Fruit fly (Drosophila melanogaster) whole organism, embryonic: ENCODE data around the gene CG15741.
A peak's percentile ranks its signal among the peaks of the same experiment; 100 is the strongest.

Experiments
- Ada2b ChIP-seq: fragments of 200-800 bp; sonication (Bioruptor generic); IDR thresholded peaks from 2 replicates; pipeline ENCODE4 v1.3.6; 2022; ENCODE audit warnings: missing biosample characterization, missing genetic modification characterization
- Awh ChIP-seq: fragments of 200-800 bp; sonication (Bioruptor generic); IDR thresholded peaks from 2 replicates; pipeline ENCODE4, ENCODE4 v1.3.6; 2022; ENCODE audit warnings: missing biosample characterization, missing genetic modification characterization
- CG10462 ChIP-seq: fragments of 200-800 bp; sonication (Bioruptor generic); optimal IDR thresholded peaks from 2 replicates; lab custom pipeline; 2016; ENCODE audit warnings: missing biosample characterization, missing genetic modification characterization
- CG10959 ChIP-seq: fragments of 200-800 bp; sonication (Bioruptor generic); IDR thresholded peaks from 2 replicates; pipeline ENCODE4 v1.3.6; 2022; ENCODE audit warnings: missing biosample characterization, missing genetic modification characterization
- CG11695 ChIP-seq: fragments of 200-800 bp; sonication (Bioruptor generic); IDR thresholded peaks from 3 replicates; pipeline ENCODE4 v1.3.6; 2022; ENCODE audit warnings: missing biosample characterization, missing genetic modification characterization
- CG12299 ChIP-seq: fragments of 200-800 bp; sonication (Bioruptor generic); optimal IDR thresholded peaks from 2 replicates; lab custom pipeline; 2018; ENCODE audit warnings: missing biosample characterization, mild to moderate bottlenecking, missing genetic modification characterization
- CG12744 ChIP-seq: fragments of 200-800 bp; sonication (Bioruptor generic); optimal IDR thresholded peaks from 2 replicates; lab custom pipeline; 2016; ENCODE audit warnings: missing biosample characterization, missing genetic modification characterization
- CG13894 ChIP-seq: fragments of 200-800 bp; sonication (Bioruptor generic); optimal IDR thresholded peaks from 3 replicates; lab custom pipeline; 2018; ENCODE audit warnings: missing biosample characterization, mild to moderate bottlenecking, missing genetic modification characterization, moderate library complexity
- CG14860 ChIP-seq: fragments of 200-800 bp; sonication (Bioruptor generic); IDR thresholded peaks from 3 replicates; pipeline ENCODE4 v1.3.6; 2022; ENCODE audit warnings: missing biosample characterization, missing genetic modification characterization; ENCODE audit not compliant: partially characterized antibody
- CG1603 ChIP-seq: fragments of 200-800 bp; sonication (Bioruptor generic); optimal IDR thresholded peaks from 2 replicates; lab custom pipeline; 2019; ENCODE audit warnings: missing biosample characterization, mild to moderate bottlenecking, missing genetic modification characterization, moderate library complexity
- CG17328 ChIP-seq: fragments of 200-800 bp; sonication (Bioruptor generic); IDR thresholded peaks from 2 replicates; pipeline ENCODE4 v1.3.6; 2022; ENCODE audit warnings: missing biosample characterization, missing genetic modification characterization
- CG43689 ChIP-seq: fragments of 200-800 bp; sonication (Bioruptor generic); IDR thresholded peaks from 2 replicates; pipeline ENCODE4 v1.3.6; 2022; ENCODE audit warnings: missing biosample characterization, missing genetic modification characterization
- CG4617 ChIP-seq: fragments of 200-800 bp; sonication (Bioruptor generic); optimal IDR thresholded peaks from 3 replicates; lab custom pipeline; 2016; ENCODE audit warnings: missing biosample characterization, missing genetic modification characterization, borderline replicate concordance
- CG4707 ChIP-seq: fragments of 200-800 bp; sonication (Bioruptor generic); optimal IDR thresholded peaks from 2 replicates; lab custom pipeline; 2018; ENCODE audit warnings: missing biosample characterization, mild to moderate bottlenecking, missing genetic modification characterization, moderate library complexity
- CG5245 ChIP-seq: fragments of 200-800 bp; sonication (Bioruptor generic); optimal IDR thresholded peaks from 3 replicates; lab custom pipeline; 2016; ENCODE audit warnings: missing biosample characterization, missing genetic modification characterization
- CG6791 ChIP-seq: fragments of 200-800 bp; sonication (Bioruptor generic); IDR thresholded peaks from 3 replicates; pipeline ENCODE4 v1.3.6; 2022; ENCODE audit warnings: missing biosample characterization, missing genetic modification characterization; ENCODE audit not compliant: partially characterized antibody
- CG8388 ChIP-seq: fragments of 200-800 bp; sonication (Bioruptor generic); optimal IDR thresholded peaks from 2 replicates; lab custom pipeline; 2019; ENCODE audit warnings: missing biosample characterization, mild to moderate bottlenecking, missing genetic modification characterization, moderate library complexity
- CG8478 ChIP-seq: fragments of >200 bp; optimal IDR thresholded peaks from 2 replicates; lab custom pipeline; 2018
- CG8944 ChIP-seq: fragments of 200-800 bp; sonication (Bioruptor generic); optimal IDR thresholded peaks from 3 replicates; lab custom pipeline; 2016; ENCODE audit warnings: missing biosample characterization, missing genetic modification characterization
- CrebB ChIP-seq: fragments of 200-800 bp; sonication (Bioruptor generic); optimal IDR thresholded peaks from 3 replicates; lab custom pipeline; 2018; ENCODE audit warnings: missing biosample characterization, mild to moderate bottlenecking, missing genetic modification characterization
- Dad ChIP-seq: fragments of 200-800 bp; sonication (Bioruptor generic); optimal IDR thresholded peaks from 3 replicates; lab custom pipeline; 2016; ENCODE audit warnings: missing biosample characterization, missing genetic modification characterization
- H2.0 ChIP-seq: fragments of 200-800 bp; sonication (Bioruptor generic); IDR thresholded peaks from 2 replicates; pipeline ENCODE4 v1.3.6; 2022; ENCODE audit warnings: missing biosample characterization, missing genetic modification characterization
- Mes4 ChIP-seq: fragments of 200-800 bp; sonication (Bioruptor generic); optimal IDR thresholded peaks from 2 replicates; lab custom pipeline; 2016; ENCODE audit warnings: missing biosample characterization, missing genetic modification characterization
- Pdp1 ChIP-seq, 2 experiments: fragments of 200-800 bp; sonication (Bioruptor generic); optimal IDR thresholded peaks; 3 replicates each; lab custom pipeline; 2016; ENCODE audit warnings: missing biosample characterization in 2 of 2, missing genetic modification characterization in 2 of 2, mild to moderate bottlenecking in 1 of 2, moderate library complexity in 1 of 2
- Ptx1 ChIP-seq: fragments of 200-800 bp; sonication (Bioruptor generic); IDR thresholded peaks from 2 replicates; pipeline ENCODE4 v1.3.6; 2022; ENCODE audit warnings: missing biosample characterization, missing genetic modification characterization
- Sry-δ ChIP-seq: fragments of 200-800 bp; sonication (Bioruptor generic); optimal IDR thresholded peaks from 2 replicates; lab custom pipeline; 2016; ENCODE audit warnings: missing biosample characterization, missing genetic modification characterization
- Xbp1 ChIP-seq: fragments of 200-800 bp; sonication (Bioruptor generic); optimal IDR thresholded peaks from 3 replicates; lab custom pipeline; 2016; ENCODE audit warnings: missing biosample characterization, mild to moderate bottlenecking, missing genetic modification characterization
- da ChIP-seq: fragments of 200-800 bp; sonication (Bioruptor generic); optimal IDR thresholded peaks from 2 replicates; lab custom pipeline; 2016; ENCODE audit warnings: missing biosample characterization, missing genetic modification characterization
- dysf ChIP-seq: fragments of 200-800 bp; sonication (Bioruptor generic); IDR thresholded peaks from 3 replicates; pipeline ENCODE4 v1.3.6; 2022; ENCODE audit warnings: missing biosample characterization, missing genetic modification characterization
- emc ChIP-seq: fragments of 200-800 bp; sonication (Bioruptor generic); optimal IDR thresholded peaks from 2 replicates; lab custom pipeline; 2016; ENCODE audit warnings: missing biosample characterization, missing genetic modification characterization
- gcm2 ChIP-seq: fragments of 200-800 bp; sonication (Bioruptor generic); optimal IDR thresholded peaks from 2 replicates; lab custom pipeline; 2016; ENCODE audit warnings: missing biosample characterization, missing genetic modification characterization
- gro ChIP-seq: fragments of 200-800 bp; sonication (Bioruptor generic); optimal IDR thresholded peaks from 2 replicates; lab custom pipeline; 2016; ENCODE audit warnings: missing biosample characterization, missing genetic modification characterization
- ham ChIP-seq: fragments of 200-800 bp; sonication (Bioruptor generic); IDR thresholded peaks from 2 replicates; pipeline ENCODE4 v1.3.6; 2022; ENCODE audit warnings: missing biosample characterization, missing genetic modification characterization
- hbn ChIP-seq: fragments of 200-800 bp; sonication (Bioruptor generic); IDR thresholded peaks from 2 replicates; pipeline ENCODE4 v1.3.6; 2022; ENCODE audit warnings: missing biosample characterization, missing genetic modification characterization; ENCODE audit not compliant: partially characterized antibody
- hkb ChIP-seq, 2 experiments: fragments of 200-800 bp in 1 of 2; fragments of >200 bp in 1 of 2; sonication (Bioruptor generic) in 1 of 2; IDR thresholded peaks in 1 of 2; optimal IDR thresholded peaks in 1 of 2; 2 replicates each; pipeline versions ENCODE4 v1.3.6 to Lab custom; 2017 to 2022; ENCODE audit warnings: missing biosample characterization in 1 of 2, missing genetic modification characterization in 1 of 2
- jigr1 ChIP-seq: fragments of 200-800 bp; sonication (Bioruptor generic); IDR thresholded peaks from 3 replicates; pipeline ENCODE4 v1.3.6; 2022; ENCODE audit warnings: missing biosample characterization, missing genetic modification characterization
- lola ChIP-seq, 3 experiments: fragments of >200 bp in 2 of 3; fragments of 200-800 bp in 1 of 3; sonication (Bioruptor generic) in 1 of 3; optimal IDR thresholded peaks; 2 replicates each; lab custom pipeline; 2017 to 2019; ENCODE audit warnings: missing biosample characterization in 3 of 3, missing genetic modification characterization in 3 of 3, mild to moderate bottlenecking in 1 of 3, moderate library complexity in 1 of 3
- nerfin-1 ChIP-seq: fragments of 200-800 bp; sonication (Bioruptor generic); optimal IDR thresholded peaks from 3 replicates; lab custom pipeline; 2019; ENCODE audit warnings: missing biosample characterization, mild to moderate bottlenecking, missing genetic modification characterization, moderate library complexity
- nom ChIP-seq: fragments of 200-800 bp; sonication (Bioruptor generic); optimal IDR thresholded peaks from 2 replicates; lab custom pipeline; 2017; ENCODE audit warnings: missing biosample characterization, missing genetic modification characterization, mild to moderate bottlenecking, moderate library complexity, missing genetic modification reagents
- odd ChIP-seq: fragments of 200-800 bp; sonication (Bioruptor generic); optimal IDR thresholded peaks from 2 replicates; lab custom pipeline; 2017; ENCODE audit warnings: missing biosample characterization, mild to moderate bottlenecking, missing genetic modification characterization
- otp ChIP-seq: fragments of 200-800 bp; sonication (Bioruptor generic); IDR thresholded peaks from 3 replicates; pipeline ENCODE4, ENCODE4 v1.3.6; 2022; ENCODE audit warnings: missing biosample characterization, missing genetic modification characterization
- p53 ChIP-seq: fragments of 200-800 bp; sonication (Bioruptor generic); optimal IDR thresholded peaks from 2 replicates; lab custom pipeline; 2016; ENCODE audit warnings: missing biosample characterization, missing genetic modification characterization
- pan ChIP-seq, 4 experiments: fragments of >200 bp in 3 of 4; fragments of 200-800 bp in 1 of 4; sonication (Bioruptor generic) in 1 of 4; optimal IDR thresholded peaks in 3 of 4; IDR thresholded peaks in 1 of 4; 2 replicates each; pipeline versions ENCODE4 v1.3.6 to Lab custom; 2017 to 2022; ENCODE audit warnings: missing biosample characterization in 2 of 4, missing genetic modification characterization in 2 of 4, mixed read lengths in 1 of 4
- pb ChIP-seq: fragments of 200-800 bp; sonication (Bioruptor generic); optimal IDR thresholded peaks from 3 replicates; lab custom pipeline; 2016; ENCODE audit warnings: missing biosample characterization, missing genetic modification characterization
- phol ChIP-seq: fragments of 200-800 bp; sonication (Bioruptor generic); optimal IDR thresholded peaks from 3 replicates; lab custom pipeline; 2018; ENCODE audit warnings: missing biosample characterization, mild to moderate bottlenecking, missing genetic modification characterization, moderate library complexity
- sens-2 ChIP-seq: fragments of 200-800 bp; sonication (Bioruptor generic); IDR thresholded peaks from 2 replicates; pipeline ENCODE4 v1.3.6; 2022; ENCODE audit warnings: missing biosample characterization, missing genetic modification characterization
- sima ChIP-seq: fragments of 200-800 bp; sonication (Bioruptor generic); optimal IDR thresholded peaks from 2 replicates; lab custom pipeline; 2016; ENCODE audit warnings: missing biosample characterization, missing genetic modification characterization
- tgo ChIP-seq: fragments of 200-800 bp; sonication (Bioruptor generic); IDR thresholded peaks from 3 replicates; pipeline ENCODE4 v1.3.6; 2022; ENCODE audit warnings: missing biosample characterization, missing genetic modification characterization

CG15741 gene

dm6 chrX:11846049-11846718 lies 8.4 kb upstream of the CG15741 start, which contains the start of gene CG15740 (continued):
- TF ChIP-seq phol (tag; lab: Kevin White, UChicago) (peak; percentile 43), Sry-δ (GFP tag; lab: Kevin White, UChicago) (no peak), CG8388 (GFP tag; lab: Kevin White, UChicago) (no peak), Pdp1 (GFP tag; optimal IDR thresholded peaks at IDR 0.05; lab: Kevin White, UChicago) (peak in 1 of 2 experiments; percentile 33), emc (no peak), pb (GFP tag; lab: Kevin White, UChicago) (no peak), hkb (optimal IDR thresholded peaks at IDR 0.05; lab: Kevin White, UChicago) (no peak), hkb (GFP tag; IDR thresholded peaks at IDR 0.05; lab: Robert Waterston, UW) (peak; percentile 77), CG11695 (GFP tag; lab: Robert Waterston, UW) (0 out of 3 replicates have a peak, but pooled peaks have one; percentile 55), CG1603 (tag; lab: Kevin White, UChicago) (peak; percentile 38), gcm2 (GFP tag; lab: Kevin White, UChicago) (no peak), Ada2b (GFP tag; lab: Robert Waterston, UW) (peak; percentile 62), CG13894 (tag; lab: Kevin White, UChicago) (no peak), Dad (no peak), sima (GFP tag; lab: Kevin White, UChicago) (no peak), CG12299 (tag; lab: Kevin White, UChicago) (no peak), CG5245 (GFP tag; lab: Kevin White, UChicago) (no peak), CG8478 (lab: Kevin White, UChicago) (no peak), CG8944 (no peak), nerfin-1 (tag; lab: Kevin White, UChicago) (peak; percentile 1), nom (GFP tag; lab: Kevin White, UChicago) (no peak), Xbp1 (GFP tag; lab: Kevin White, UChicago) (peak; percentile 45), gro (no peak), CG10959 (GFP tag; lab: Robert Waterston, UW) (no peak), hbn (no peak), Mes4 (GFP tag; lab: Kevin White, UChicago) (no peak), da (GFP tag; lab: Kevin White, UChicago) (no peak), Awh (GFP tag; lab: Robert Waterston, UW) (no peak), CG14860 (GFP tag; lab: Robert Waterston, UW) (no peak), otp (GFP tag; lab: Robert Waterston, UW) (no peak; the same call in 2 of the 3 replicates), lola (GFP tag; optimal IDR thresholded peaks at IDR 0.05; lab: Kevin White, UChicago) (no peak), pan (optimal IDR thresholded peaks at IDR 0.05; lab: Kevin White, UChicago) (no peak), pan (GFP tag; optimal IDR thresholded peaks at IDR 0.05 in 1 of 2, IDR thresholded peaks at IDR 0.05 in 1 of 2) (peak in 1 of 2 experiments; percentile 55), ham (GFP tag; lab: Robert Waterston, UW) (no peak), CrebB (no peak), CG43689 (no peak), CG4617 (no peak), CG10462 (no peak), CG4707 (GFP tag; lab: Kevin White, UChicago) (no peak), dysf (GFP tag; lab: Robert Waterston, UW) (peak; percentile 77), jigr1 (GFP tag; lab: Robert Waterston, UW) (peak; percentile 21; the same call in 1 of the 3 replicates), CG17328 (GFP tag; lab: Robert Waterston, UW) (peak; percentile 47; the same call in 1 of the 2 replicates), odd (GFP tag; lab: Kevin White, UChicago) (no peak), CG12744 (GFP tag; lab: Kevin White, UChicago) (no peak), p53 (no peak), sens-2 (no peak), H2.0 (GFP tag; lab: Robert Waterston, UW) (peak; percentile 44; the same call in 1 of the 2 replicates), tgo (GFP tag; lab: Robert Waterston, UW) (peak; percentile 45; the same call in 2 of the 3 replicates), Ptx1 (GFP tag; lab: Robert Waterston, UW) (peak; percentile 78), CG6791 (no peak)
